Worm (Caenorhabditis elegans) whole organism, young adult: ENCODE results near the gene pgl-2.

Experiments
- B0035.1 ChIP-seq: sonication (generic microtip); optimal IDR thresholded peaks from 2 replicates; lab custom pipeline; 2016; ENCODE audit warnings: missing genetic modification characterization, mild to moderate bottlenecking, missing compliant biosample characterization, missing genotype, missing genetic modification reagents
- B0261.1 ChIP-seq: sonication (generic microtip); optimal IDR thresholded peaks from 2 replicates; lab custom pipeline; 2016; ENCODE audit warnings: mild to moderate bottlenecking, missing genetic modification characterization, moderate library complexity, missing compliant biosample characterization
- C17E4.6 ChIP-seq: fragments of 200-800 bp; sonication (Bioruptor generic); IDR thresholded peaks from 2 replicates; pipeline ENCODE4 v1.3.6; 2022; ENCODE audit warnings: missing genetic modification reagents, missing genetic modification characterization, missing compliant biosample characterization
- D2030.7 ChIP-seq: fragments of 200-800 bp; sonication (Bioruptor generic); IDR thresholded peaks from 2 replicates; pipeline ENCODE4 v1.3.6; 2022; ENCODE audit warnings: missing genetic modification reagents, missing genetic modification characterization, missing compliant biosample characterization
- F10E7.11 ChIP-seq: sonication (generic microtip); optimal IDR thresholded peaks from 2 replicates; lab custom pipeline; 2017; ENCODE audit warnings: mild to moderate bottlenecking, missing genetic modification characterization, moderate library complexity, missing compliant biosample characterization
- F37B4.10 ChIP-seq: fragments of 200-800 bp; sonication (Bioruptor generic); IDR thresholded peaks from 2 replicates; pipeline ENCODE4 v1.3.6; 2022; ENCODE audit warnings: missing genetic modification characterization, missing compliant biosample characterization
- F49E8.2 ChIP-seq: sonication (generic microtip); optimal IDR thresholded peaks from 3 replicates; lab custom pipeline; 2017; ENCODE audit warnings: missing genetic modification characterization, mild to moderate bottlenecking, missing compliant biosample characterization, antibody characterized with exemption, moderate library complexity; ENCODE audit not compliant: insufficient read depth
- F57A8.1 ChIP-seq: fragments of 200-800 bp; sonication (Bioruptor generic); optimal IDR thresholded peaks from 2 replicates; lab custom pipeline; 2018; ENCODE audit warnings: mild to moderate bottlenecking, missing genetic modification characterization, moderate library complexity, missing compliant biosample characterization
- K11D2.4 ChIP-seq: fragments of 200-800 bp; sonication (Bioruptor generic); IDR thresholded peaks from 2 replicates; pipeline ENCODE4 v1.3.6; 2022; ENCODE audit warnings: missing genetic modification reagents, missing genetic modification characterization, missing compliant biosample characterization
- T26A5.8 ChIP-seq: sonication (generic microtip); optimal IDR thresholded peaks from 2 replicates; lab custom pipeline; 2016; ENCODE audit warnings: missing genetic modification characterization, missing compliant biosample characterization
- Y67H2A.10 ChIP-seq: fragments of 200-800 bp; sonication (Bioruptor generic); conservative IDR thresholded peaks from 2 replicates; pipeline ENCODE4 v1.3.6; 2022; ENCODE audit warnings: missing genetic modification reagents, missing genetic modification characterization, missing compliant biosample characterization
- Y95B8A.8 ChIP-seq: fragments of 200-800 bp; sonication (Bioruptor generic); IDR thresholded peaks from 2 replicates; pipeline ENCODE4 v1.3.6; 2022; ENCODE audit warnings: missing genetic modification reagents, missing genetic modification characterization, missing compliant biosample characterization
- ZK185.1 ChIP-seq: sonication (generic microtip); optimal IDR thresholded peaks from 2 replicates; lab custom pipeline; 2016; ENCODE audit warnings: mild to moderate bottlenecking, missing genetic modification characterization, missing compliant biosample characterization; ENCODE audit not compliant: poor library complexity, severe bottlenecking
- akir-1 ChIP-seq: fragments of 200-800 bp; sonication (Bioruptor generic); optimal IDR thresholded peaks from 2 replicates; lab custom pipeline; 2018; ENCODE audit warnings: mild to moderate bottlenecking, missing genetic modification characterization, moderate library complexity, missing compliant biosample characterization
- ama-1 ChIP-seq, 3 experiments: fragments of 150-350 bp in 1 of 3; sonication (generic microtip) in 2 of 3; optimal IDR thresholded peaks; 2 replicates each; lab custom pipeline; 2014 to 2018; ENCODE audit warnings: missing biosample characterization in 2 of 3, missing genetic modification characterization in 2 of 3, missing genetic modification reagents in 2 of 3
- aptf-2 ChIP-seq: fragments of 200-800 bp; sonication (Bioruptor generic); conservative IDR thresholded peaks from 2 replicates; pipeline ENCODE4 v1.3.6; 2022; ENCODE audit warnings: missing genetic modification reagents, missing genetic modification characterization, missing compliant biosample characterization
- atf-7 ChIP-seq: sonication (generic microtip); optimal IDR thresholded peaks from 2 replicates; lab custom pipeline; 2017; ENCODE audit warnings: mild to moderate bottlenecking, missing genetic modification characterization, missing compliant biosample characterization
- bed-1 ChIP-seq: fragments of 200-800 bp; sonication (Bioruptor generic); IDR thresholded peaks from 2 replicates; pipeline ENCODE4 v1.3.6; 2022; ENCODE audit warnings: missing genetic modification reagents, missing genetic modification characterization, missing compliant biosample characterization
- bed-2 ChIP-seq: fragments of 200-800 bp; sonication (Bioruptor generic); IDR thresholded peaks from 2 replicates; pipeline ENCODE4 v1.3.6; 2022; ENCODE audit warnings: missing genetic modification reagents, missing genetic modification characterization, missing compliant biosample characterization
- cebp-2 ChIP-seq: fragments of 200-800 bp; sonication (Bioruptor generic); IDR thresholded peaks from 2 replicates; pipeline ENCODE4 v1.3.6; 2022; ENCODE audit warnings: missing genetic modification characterization, missing compliant biosample characterization
- ceh-100 ChIP-seq: fragments of 200-800 bp; sonication (Bioruptor generic); IDR thresholded peaks from 2 replicates; pipeline ENCODE4 v1.3.6; 2022; ENCODE audit warnings: missing genetic modification reagents, missing genetic modification characterization, missing compliant biosample characterization
- ceh-40 ChIP-seq: fragments of 200-800 bp; sonication (Bioruptor generic); IDR thresholded peaks from 2 replicates; pipeline ENCODE4 v1.3.6; 2022; ENCODE audit warnings: missing genetic modification characterization, missing compliant biosample characterization
- ceh-58 ChIP-seq: fragments of 200-800 bp; sonication (Bioruptor generic); IDR thresholded peaks from 2 replicates; pipeline ENCODE4 v1.3.6; 2022; ENCODE audit warnings: missing genetic modification characterization, missing compliant biosample characterization
- ceh-79 ChIP-seq: sonication (generic microtip); optimal IDR thresholded peaks from 2 replicates; lab custom pipeline; 2017; ENCODE audit warnings: mild to moderate bottlenecking, missing genetic modification characterization, missing compliant biosample characterization
- die-1 ChIP-seq: sonication (generic microtip); optimal IDR thresholded peaks from 2 replicates; lab custom pipeline; 2016; ENCODE audit warnings: missing genotype, mild to moderate bottlenecking, missing genetic modification characterization, missing compliant biosample characterization
- dpl-1 ChIP-seq: fragments of 150-350 bp; optimal IDR thresholded peaks from 2 replicates; lab custom pipeline; 2014; ENCODE audit warnings: missing biosample characterization, missing genetic modification reagents, missing genetic modification characterization
- hsf-1 ChIP-seq: fragments of 200-800 bp; sonication (Bioruptor generic); IDR thresholded peaks from 2 replicates; pipeline ENCODE4 v1.3.6; 2022; ENCODE audit warnings: missing genetic modification reagents, missing genetic modification characterization, missing compliant biosample characterization
- let-526 ChIP-seq: fragments of 200-800 bp; sonication (Bioruptor generic); IDR thresholded peaks from 2 replicates; pipeline ENCODE4 v1.3.6; 2022; ENCODE audit warnings: missing genetic modification reagents, missing genetic modification characterization, missing compliant biosample characterization
- let-607 ChIP-seq, 2 experiments: fragments of 200-800 bp in 1 of 2; sonication (Bioruptor generic) in 1 of 2; sonication (generic microtip) in 1 of 2; optimal IDR thresholded peaks; 2 replicates each; lab custom pipeline; 2016 to 2018; ENCODE audit warnings: mild to moderate bottlenecking in 2 of 2, missing compliant biosample characterization in 2 of 2, missing genetic modification characterization in 2 of 2, moderate library complexity in 2 of 2, missing genotype in 1 of 2
- lin-26 ChIP-seq: fragments of 200-800 bp; sonication (Bioruptor generic); IDR thresholded peaks from 2 replicates; pipeline ENCODE4 v1.3.6; 2022; ENCODE audit warnings: missing genetic modification reagents, missing genetic modification characterization, missing compliant biosample characterization
- lin-35 ChIP-seq, 3 experiments: fragments of 150-350 bp in 2 of 3; sonication (generic microtip) in 1 of 3; optimal IDR thresholded peaks; 2 replicates each; lab custom pipeline; 2014 to 2018; ENCODE audit warnings: missing biosample characterization in 3 of 3, missing genetic modification characterization in 3 of 3, missing genetic modification reagents in 3 of 3
- lsl-1 ChIP-seq: fragments of 200-800 bp; sonication (Bioruptor generic); optimal IDR thresholded peaks from 2 replicates; lab custom pipeline; 2018; ENCODE audit warnings: mild to moderate bottlenecking, missing genetic modification characterization, moderate library complexity, missing compliant biosample characterization
- lsy-27 ChIP-seq: sonication (generic microtip); optimal IDR thresholded peaks from 2 replicates; lab custom pipeline; 2017; ENCODE audit warnings: missing genetic modification characterization, mild to moderate bottlenecking, missing compliant biosample characterization, antibody characterized with exemption, missing genotype, borderline replicate concordance; ENCODE audit not compliant: insufficient read depth
- mcd-1 ChIP-seq: fragments of 200-800 bp; sonication (Bioruptor generic); IDR thresholded peaks from 2 replicates; pipeline ENCODE4 v1.3.6; 2022; ENCODE audit warnings: missing genetic modification reagents, missing genetic modification characterization, missing compliant biosample characterization
- nfyb-1 ChIP-seq: fragments of 200-800 bp; sonication (Bioruptor generic); IDR thresholded peaks from 2 replicates; pipeline ENCODE4 v1.3.6; 2022; ENCODE audit warnings: missing genetic modification reagents, missing genetic modification characterization, missing compliant biosample characterization
- nhr-120 ChIP-seq: fragments of 200-800 bp; sonication (Bioruptor generic); IDR thresholded peaks from 2 replicates; pipeline ENCODE4 v1.3.6; 2022; ENCODE audit warnings: missing genetic modification characterization, missing compliant biosample characterization
- nhr-90 ChIP-seq: sonication (generic microtip); optimal IDR thresholded peaks from 2 replicates; lab custom pipeline; 2016; ENCODE audit warnings: missing genotype, mild to moderate bottlenecking, missing genetic modification characterization, missing compliant biosample characterization
- pbrm-1 ChIP-seq: fragments of 200-800 bp; sonication (Bioruptor generic); IDR thresholded peaks from 2 replicates; pipeline ENCODE4 v1.3.6; 2022; ENCODE audit warnings: missing genetic modification reagents, missing genetic modification characterization, missing compliant biosample characterization
- snpc-1.3 ChIP-seq: sonication (generic microtip); optimal IDR thresholded peaks from 2 replicates; lab custom pipeline; 2017; ENCODE audit warnings: missing genetic modification characterization, mild to moderate bottlenecking, missing compliant biosample characterization, antibody characterized with exemption, moderate library complexity, missing genotype, missing genetic modification reagents; ENCODE audit not compliant: insufficient read depth
- snpc-3.4 ChIP-seq: sonication (generic microtip); optimal IDR thresholded peaks from 2 replicates; lab custom pipeline; 2017; ENCODE audit warnings: missing genetic modification characterization, mild to moderate bottlenecking, missing compliant biosample characterization, antibody characterized with exemption, moderate library complexity, missing genotype, missing genetic modification reagents
- tbp1 ChIP-seq: fragments of 200-800 bp; sonication (Bioruptor generic); optimal IDR thresholded peaks from 2 replicates; lab custom pipeline; 2018; ENCODE audit warnings: mild to moderate bottlenecking, missing genetic modification characterization, missing compliant biosample characterization
- unc-62 ChIP-seq: fragments of 150-350 bp; optimal IDR thresholded peaks from 2 replicates; lab custom pipeline; 2014; ENCODE audit warnings: missing biosample characterization, missing genetic modification reagents, missing genetic modification characterization
- xnd-1 ChIP-seq: sonication (generic microtip); optimal IDR thresholded peaks from 2 replicates; lab custom pipeline; 2016; ENCODE audit warnings: missing genotype, missing genetic modification reagents, missing genetic modification characterization, missing compliant biosample characterization
- zim-3 ChIP-seq: sonication (generic microtip); optimal IDR thresholded peaks from 2 replicates; lab custom pipeline; 2017; ENCODE audit warnings: mild to moderate bottlenecking, missing genetic modification characterization, moderate library complexity, missing compliant biosample characterization
- ztf-26 ChIP-seq: sonication (generic microtip); optimal IDR thresholded peaks from 2 replicates; lab custom pipeline; 2017; ENCODE audit warnings: missing genetic modification characterization, missing compliant biosample characterization
- ztf-28 ChIP-seq: fragments of 200-800 bp; sonication (Bioruptor generic); IDR thresholded peaks from 2 replicates; pipeline ENCODE4 v1.3.6; 2022; ENCODE audit warnings: missing genetic modification reagents, missing genetic modification characterization, missing compliant biosample characterization

Gene pgl-2

ce11 chrIII:8685590-8686240 is 10.5 kb upstream of the pgl-2 start (continued):
- TF ChIP-seq lsl-1 (GFP tag; lab: Kevin White, UChicago) (no peak), tbp1 (GFP tag; lab: Kevin White, UChicago) (no peak), nhr-90 (tag; lab: Kevin White, UChicago) (no peak), C17E4.6 (GFP tag; lab: Robert Waterston, UW) (no peak), zim-3 (tag; lab: Kevin White, UChicago) (no peak), nhr-120 (GFP tag; lab: Robert Waterston, UW) (0 out of 2 replicates have a peak, but pooled peaks have one; percentile 16), let-526 (GFP tag; lab: Robert Waterston, UW) (0 out of 2 replicates have a peak, but pooled peaks have one; percentile 24), bed-2 (no peak), let-607 (tag; optimal IDR thresholded peaks at IDR 0.05; lab: Kevin White, UChicago) (peak in 1 of 2 experiments; percentile 3), snpc-3.4 (tag; lab: Kevin White, UChicago) (no peak), B0261.1 (tag; lab: Kevin White, UChicago) (no peak), ZK185.1 (peak; percentile 28), ceh-79 (tag; lab: Kevin White, UChicago) (peak; percentile 9), lin-26 (GFP tag; lab: Robert Waterston, UW) (no peak), K11D2.4 (GFP tag; lab: Robert Waterston, UW) (peak; percentile 40; the same call in 1 of the 2 replicates), F10E7.11 (tag; lab: Kevin White, UChicago) (peak; percentile 83), ztf-28 (GFP tag; lab: Robert Waterston, UW) (no peak), D2030.7 (GFP tag; lab: Robert Waterston, UW) (no peak), ceh-58 (GFP tag; lab: Robert Waterston, UW) (no peak), die-1 (tag; lab: Kevin White, UChicago) (no peak), bed-1 (no peak), dpl-1 (GFP tag; lab: Kevin White, UChicago) (no peak), ztf-26 (tag; lab: Kevin White, UChicago) (peak; percentile 55), lin-35 (GFP tag; optimal IDR thresholded peaks at IDR 0.05; lab: Kevin White, UChicago) (no peak), ama-1 (optimal IDR thresholded peaks at IDR 0.05; lab: Kevin White, UChicago) (no peak), ama-1 (GFP tag; optimal IDR thresholded peaks at IDR 0.05; lab: Kevin White, UChicago) (no peak), B0035.1 (peak; percentile 32), hsf-1 (0 out of 2 replicates have a peak, but pooled peaks have one; percentile 24), F57A8.1 (no peak), cebp-2 (GFP tag; lab: Robert Waterston, UW) (0 out of 2 replicates have a peak, but pooled peaks have one; percentile 7), Y67H2A.10 (GFP tag; lab: Robert Waterston, UW) (no peak), aptf-2 (no peak), snpc-1.3 (tag; lab: Kevin White, UChicago) (no peak), F37B4.10 (GFP tag; lab: Robert Waterston, UW) (0 out of 2 replicates have a peak, but pooled peaks have one; percentile 65), F49E8.2 (tag; lab: Kevin White, UChicago) (no peak), ceh-100 (GFP tag; lab: Robert Waterston, UW) (0 out of 2 replicates have a peak, but pooled peaks have one; percentile 23), lsy-27 (tag; lab: Kevin White, UChicago) (no peak), T26A5.8 (tag; lab: Kevin White, UChicago) (peak; percentile 29), pbrm-1 (GFP tag; lab: Robert Waterston, UW) (peak; percentile 60; the same call in 1 of the 2 replicates), Y95B8A.8 (GFP tag; lab: Robert Waterston, UW) (no peak), akir-1 (GFP tag; lab: Kevin White, UChicago) (no peak), nfyb-1 (GFP tag; lab: Robert Waterston, UW) (peak; percentile 80), unc-62 (GFP tag; lab: Kevin White, UChicago) (no peak), atf-7 (tag; lab: Kevin White, UChicago) (peak; percentile 70), mcd-1 (GFP tag; lab: Robert Waterston, UW) (peak; percentile 12; the same call in 1 of the 2 replicates), ceh-40 (peak; percentile 81), xnd-1 (tag; lab: Kevin White, UChicago) (no peak)
